Worm (Caenorhabditis elegans) whole organism, L2 larva: ENCODE data around the gene srd-36.

ENCODE experiments used
- sem-4 ChIP-seq: fragments of 150-350 bp; optimal IDR thresholded peaks from 2 replicates; lab custom pipeline; 2014; ENCODE audit warnings: missing biosample characterization, missing genetic modification reagents, missing genetic modification characterization
- unc-62 ChIP-seq: fragments of 150-350 bp; optimal IDR thresholded peaks from 2 replicates; lab custom pipeline; 2014; ENCODE audit warnings: missing biosample characterization, missing genetic modification reagents, missing genetic modification characterization

- no peak for TF ChIP-seq sem-4
- TF ChIP-seq unc-62 (GFP tag; lab: Kevin White, UChicago): no peak
These were observed 17.3 kb upstream of the srd-36 start, which contains the start of gene F46G10.1 for ce11 chrX:13311641-13312423.
